Worm (Caenorhabditis elegans): ENCODE data around the gene ZK1128.1.

ZK1128.1 gene

DNA sequence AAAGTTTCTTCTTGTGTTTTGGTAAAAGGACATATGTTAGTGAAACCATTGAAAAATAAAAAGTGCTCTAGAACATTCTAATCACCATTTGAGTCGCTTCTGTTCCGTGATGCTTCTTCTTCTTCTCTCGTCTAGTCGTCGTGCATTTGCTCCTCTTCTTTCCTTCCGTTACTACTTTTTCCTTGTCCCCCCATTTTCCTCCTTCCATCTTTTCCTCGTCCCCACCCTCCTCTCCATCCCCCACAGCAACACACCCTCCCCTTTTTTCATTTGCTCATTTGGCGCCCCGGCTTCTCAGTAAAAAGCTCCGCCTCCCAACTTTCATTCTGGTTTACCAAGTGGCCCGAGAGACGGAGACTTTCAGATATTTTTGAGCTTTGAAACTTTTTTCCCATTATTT lies 37.2 kb upstream of the ZK1128.1 start (continued):
- TF ChIP-seq nhr-27 (tag; optimal IDR thresholded peaks at IDR 0.05), result no peak
- TF ChIP-seq madf-3 (GFP tag; IDR thresholded peaks at IDR 0.05), result no peak
- TF ChIP-seq F33H1.4 (GFP tag; IDR thresholded peaks at IDR 0.05), result no peak
- TF ChIP-seq lsy-27 (tag; optimal IDR thresholded peaks at IDR 0.05; ENCODE audit: borderline replicate concordance, insufficient read depth), result no peak
- TF ChIP-seq Y56A3A.18 (GFP tag; IDR thresholded peaks at IDR 0.05), result no peak
- TF ChIP-seq pha-4 (tag; optimal IDR thresholded peaks at IDR 0.05), result no peak
- TF ChIP-seq zfh-2 (GFP tag; conservative IDR thresholded peaks at IDR 0.05), result peak; percentile 88
- no peak for TF ChIP-seq Y53F4B.3 (GFP tag; IDR thresholded peaks at IDR 0.05)
- TF ChIP-seq egl-18 (GFP tag; IDR thresholded peaks at IDR 0.05), result no peak
- TF ChIP-seq lin-40 (tag; optimal IDR thresholded peaks at IDR 0.05), result no peak
- no peak for TF ChIP-seq let-526 (GFP tag; IDR thresholded peaks at IDR 0.05)
- TF ChIP-seq C06A6.2 (GFP tag; conservative IDR thresholded peaks at IDR 0.05), result no peak
- TF ChIP-seq madf-6 (GFP tag; IDR thresholded peaks at IDR 0.05), result no peak
- no peak for TF ChIP-seq ceh-58 (GFP tag; IDR thresholded peaks at IDR 0.05)
- TF ChIP-seq ztf-26 (tag; optimal IDR thresholded peaks at IDR 0.05), result no peak
- no peak for TF ChIP-seq lin-54 (GFP tag; optimal IDR thresholded peaks at IDR 0.05)
- no peak for TF ChIP-seq rec-8 (tag; optimal IDR thresholded peaks at IDR 0.05)
- TF ChIP-seq ceh-100 (GFP tag; IDR thresholded peaks at IDR 0.05), result no peak
- TF ChIP-seq nhr-90 (tag; optimal IDR thresholded peaks at IDR 0.05), result no peak
- TF ChIP-seq dpff-1 (tag; optimal IDR thresholded peaks at IDR 0.05), result no peak
- no peak for TF ChIP-seq ekl-4 (GFP tag; IDR thresholded peaks at IDR 0.05)
- no peak for TF ChIP-seq mel-28 (tag; optimal IDR thresholded peaks at IDR 0.05; ENCODE audit: borderline replicate concordance)
- TF ChIP-seq Y67H2A.10 (GFP tag; conservative IDR thresholded peaks at IDR 0.05), result no peak
- no peak for TF ChIP-seq snpc-1.3 (tag; optimal IDR thresholded peaks at IDR 0.05; ENCODE audit: insufficient read depth)
- no peak for TF ChIP-seq cebp-1 (GFP tag; IDR thresholded peaks at IDR 0.05)
- TF ChIP-seq cebp-1 (tag; optimal IDR thresholded peaks at IDR 0.05), result peak; percentile 38
- no peak for TF ChIP-seq gei-17 (GFP tag; optimal IDR thresholded peaks at IDR 0.05)
- no peak for TF ChIP-seq madf-8 (GFP tag; conservative IDR thresholded peaks at IDR 0.05)
- no peak for TF ChIP-seq zim-3 (tag; optimal IDR thresholded peaks at IDR 0.05)
- peak; percentile 25 for TF ChIP-seq ztf-22 (GFP tag; optimal IDR thresholded peaks at IDR 0.05)
- TF ChIP-seq ZK185.1 (tag; optimal IDR thresholded peaks at IDR 0.05; ENCODE audit: poor library complexity, severe bottlenecking), result no peak
- TF ChIP-seq ztf-25 (GFP tag; IDR thresholded peaks at IDR 0.05), result no peak
- TF ChIP-seq lag-1 (GFP tag; IDR thresholded peaks at IDR 0.05), result no peak
- TF ChIP-seq D2030.7 (GFP tag; IDR thresholded peaks at IDR 0.05), result no peak
- TF ChIP-seq mcd-1 (GFP tag; IDR thresholded peaks at IDR 0.05), result 0 out of 2 replicates have a peak, but pooled peaks have one; percentile 14
- TF ChIP-seq K12H6.12 (tag; optimal IDR thresholded peaks at IDR 0.05), result peak; percentile 72

DNA sequence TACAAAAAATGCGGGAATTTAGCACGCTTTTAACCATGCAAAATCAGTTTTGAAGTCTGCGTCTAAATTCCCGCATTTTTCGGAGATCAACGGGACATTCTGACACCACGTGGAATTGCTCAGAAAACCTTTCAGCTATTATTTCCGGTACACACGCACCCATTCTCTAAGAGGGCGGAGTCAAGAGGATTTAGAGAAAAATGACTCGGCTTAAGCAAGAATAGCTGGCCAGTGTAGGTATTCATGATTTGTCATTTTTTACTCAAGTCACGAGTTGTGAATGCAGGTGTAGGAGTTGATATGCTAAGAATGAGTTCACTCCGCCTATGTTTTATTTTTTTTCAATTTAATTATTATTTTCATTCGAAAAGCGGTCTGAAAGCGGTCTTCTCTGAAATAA lies 36.1 kb upstream of the ZK1128.1 start:
- TF ChIP-seq nhr-80 (tag; optimal IDR thresholded peaks at IDR 0.05) (no peak), sptf-2 (GFP tag; optimal IDR thresholded peaks at IDR 0.05) (no peak), hmg-1.2 (GFP tag; IDR thresholded peaks at IDR 0.05) (no peak), madf-6 (GFP tag; IDR thresholded peaks at IDR 0.05) (no peak), him-1 (tag; optimal IDR thresholded peaks at IDR 0.05) (no peak), unc-130 (GFP tag; optimal IDR thresholded peaks at IDR 0.05) (no peak), ztf-18 (tag; optimal IDR thresholded peaks at IDR 0.05) (no peak), ceh-40 (GFP tag; IDR thresholded peaks at IDR 0.05) (no peak)
